Worm (Caenorhabditis elegans) whole organism, L4/young adult: Measurements from ENCODE around the gene C49G7.13.

Experiments
- dao-5 ChIP-seq: sonication (generic microtip); optimal IDR thresholded peaks from 2 replicates; lab custom pipeline; 2016; ENCODE audit warnings: missing genotype, missing genetic modification characterization, moderate library complexity, missing compliant biosample characterization
- him-1 ChIP-seq: sonication (generic microtip); optimal IDR thresholded peaks from 2 replicates; lab custom pipeline; 2016; ENCODE audit warnings: missing genotype, missing genetic modification reagents, missing genetic modification characterization, missing compliant biosample characterization

ce11 chrV:4019188-4019587 lies 16.7 kb upstream of the C49G7.13 start, which contains the start of gene K09D9.3:
- no peak for TF ChIP-seq him-1
- TF ChIP-seq dao-5 (tag; lab: Kevin White, UChicago) = no peak
